Worm (Caenorhabditis elegans) whole organism, mixed stage, embryonic: ENCODE measurements around the gene unc-103.

Experiments used
- M03D4.4 ChIP-seq: sonication (generic microtip); optimal IDR thresholded peaks from 2 replicates; lab custom pipeline; 2017; ENCODE audit warnings: mild to moderate bottlenecking, missing genetic modification characterization, missing compliant biosample characterization
- ceh-39 ChIP-seq: fragments of 150-350 bp; optimal IDR thresholded peaks from 2 replicates; lab custom pipeline; 2014; ENCODE audit warnings: missing biosample characterization, missing genetic modification characterization
- lin-13 ChIP-seq: fragments of 150-350 bp; optimal IDR thresholded peaks from 2 replicates; lab custom pipeline; 2014; ENCODE audit warnings: missing biosample characterization, missing genetic modification characterization
- tbx-8 ChIP-seq: fragments of 200-800 bp; sonication (Bioruptor generic); optimal IDR thresholded peaks from 2 replicates; lab custom pipeline; 2018; ENCODE audit warnings: mild to moderate bottlenecking, missing genetic modification characterization, moderate library complexity, missing compliant biosample characterization

- TF ChIP-seq lin-13 (tag; lab: Kevin White, UChicago) (no peak), tbx-8 (no peak), M03D4.4 (tag; lab: Kevin White, UChicago) (no peak), ceh-39 (tag; lab: Kevin White, UChicago) (no peak)
These were observed 13.1 kb upstream of the unc-103 start for ce11 chrIII:4102039-4102438.
